Worm (Caenorhabditis elegans) whole organism, mixed stage, embryonic: ENCODE measurements around the gene ZC376.8.

Source experiments
- elt-1 ChIP-seq: sonication (generic microtip); optimal IDR thresholded peaks from 2 replicates; lab custom pipeline; 2017; ENCODE audit warnings: missing genetic modification characterization, mild to moderate bottlenecking, missing compliant biosample characterization, antibody characterized with exemption, moderate library complexity, borderline replicate concordance; ENCODE audit not compliant: insufficient read depth
- ham-2 ChIP-seq: fragments of 200-800 bp; sonication (Bioruptor generic); optimal IDR thresholded peaks from 2 replicates; lab custom pipeline; 2018; ENCODE audit warnings: mild to moderate bottlenecking, missing genetic modification characterization, missing compliant biosample characterization
- hlh-1 ChIP-seq: fragments of 150-350 bp; optimal IDR thresholded peaks from 2 replicates; lab custom pipeline; 2014; ENCODE audit warnings: missing biosample characterization, missing genetic modification reagents, missing genetic modification characterization
- lsy-2 ChIP-seq: fragments of 150-350 bp; optimal IDR thresholded peaks from 2 replicates; lab custom pipeline; 2014; ENCODE audit warnings: missing biosample characterization, missing genetic modification characterization
- nhr-2 ChIP-seq: fragments of 150-350 bp; optimal IDR thresholded peaks from 2 replicates; lab custom pipeline; 2014; ENCODE audit warnings: missing biosample characterization, missing genetic modification characterization
- nhr-76 ChIP-seq: sonication (generic microtip); optimal IDR thresholded peaks from 2 replicates; lab custom pipeline; 2017; ENCODE audit warnings: missing biosample characterization, missing genetic modification characterization
- sem-2 ChIP-seq: fragments of 200-800 bp; sonication (Bioruptor generic); optimal IDR thresholded peaks from 2 replicates; lab custom pipeline; 2018; ENCODE audit warnings: mild to moderate bottlenecking, missing genetic modification characterization, missing compliant biosample characterization
- snpc-4 ChIP-seq: fragments of 150-350 bp; optimal IDR thresholded peaks from 2 replicates; lab custom pipeline; 2014; ENCODE audit warnings: missing biosample characterization, missing genetic modification characterization
- unc-39 ChIP-seq: fragments of 150-350 bp; optimal IDR thresholded peaks from 2 replicates; lab custom pipeline; 2014; ENCODE audit warnings: missing biosample characterization, missing genetic modification characterization
- unc-62 ChIP-seq: fragments of 150-350 bp; optimal IDR thresholded peaks from 2 replicates; lab custom pipeline; 2014; ENCODE audit warnings: missing biosample characterization, missing genetic modification reagents, missing genetic modification characterization
- ztf-11 ChIP-seq: fragments of 150-350 bp; optimal IDR thresholded peaks from 2 replicates; lab custom pipeline; 2014; ENCODE audit warnings: missing biosample characterization, missing genetic modification characterization

DNA sequence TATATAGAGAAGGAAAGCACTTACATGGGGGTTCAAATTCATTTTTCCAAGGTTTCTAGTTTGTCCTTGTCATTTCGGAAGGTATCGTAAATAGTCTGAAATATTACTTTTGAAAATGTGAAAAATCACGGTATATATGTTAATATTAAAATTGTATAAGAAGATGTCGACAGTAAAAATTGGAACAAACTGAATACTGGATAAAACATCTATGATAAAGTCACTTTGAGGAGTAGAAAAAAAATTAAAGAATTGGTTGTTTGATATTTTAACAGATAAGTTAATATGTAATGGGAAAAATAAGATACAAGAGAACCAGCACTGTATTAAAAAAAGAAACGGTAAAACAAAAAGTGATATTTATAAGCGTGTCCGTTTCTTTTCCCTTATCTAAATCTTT lies 46.3 kb downstream of the ZC376.8 start, which contains the start of gene nep-21:
- TF ChIP-seq lsy-2 (tag; lab: Kevin White, UChicago) (no peak), nhr-76 (tag; lab: Kevin White, UChicago) (no peak), unc-62 (GFP tag; lab: Kevin White, UChicago) (no peak), elt-1 (tag; lab: Kevin White, UChicago) (no peak), snpc-4 (tag; lab: Kevin White, UChicago) (no peak), sem-2 (GFP tag; lab: Kevin White, UChicago) (no peak), unc-39 (no peak), nhr-2 (tag; lab: Kevin White, UChicago) (no peak), ham-2 (GFP tag; lab: Kevin White, UChicago) (no peak), ztf-11 (tag; lab: Kevin White, UChicago) (no peak), hlh-1 (tag; lab: Kevin White, UChicago) (no peak)
